Worm (Caenorhabditis elegans) whole organism, L1 larva: Measurements from ENCODE around the gene C10A4.2.

Experiments used
- ces-1 ChIP-seq: fragments of 150-350 bp; optimal IDR thresholded peaks from 2 replicates; lab custom pipeline; 2014; ENCODE audit warnings: missing biosample characterization, missing genetic modification reagents, missing genetic modification characterization
- nhr-28 ChIP-seq: fragments of 150-350 bp; optimal IDR thresholded peaks from 2 replicates; lab custom pipeline; 2014; ENCODE audit warnings: missing biosample characterization, missing genetic modification characterization
- nhr-84 ChIP-seq: sonication (generic microtip); optimal IDR thresholded peaks from 2 replicates; lab custom pipeline; 2017; ENCODE audit warnings: missing biosample characterization, missing genetic modification characterization
- sptf-1 ChIP-seq: fragments of 150-350 bp; optimal IDR thresholded peaks from 2 replicates; lab custom pipeline; 2014; ENCODE audit warnings: missing biosample characterization, missing genetic modification characterization

DNA sequence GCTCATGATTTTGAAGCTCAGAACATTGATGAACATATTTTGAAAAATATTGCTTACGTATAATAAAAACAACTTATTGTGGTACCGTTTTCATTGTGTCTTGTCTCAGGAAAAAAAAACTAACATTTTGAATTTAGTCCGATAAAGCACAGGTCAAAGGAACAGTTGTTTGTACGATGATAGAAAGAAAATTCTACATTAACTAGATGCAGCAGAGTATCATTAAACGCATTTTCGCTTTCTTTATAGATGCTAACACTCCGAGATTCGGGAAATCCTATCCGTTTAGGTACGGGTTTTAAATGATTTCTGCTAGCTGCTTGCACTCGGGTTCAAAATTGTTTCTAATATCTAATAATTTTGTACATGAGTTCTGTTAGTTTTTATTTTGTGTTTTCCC is 1.0 kb upstream of the C10A4.2 start:
- TF ChIP-seq nhr-28 (tag; lab: Kevin White, UChicago) (no peak), sptf-1 (tag; lab: Kevin White, UChicago) (no peak), ces-1 (GFP tag; lab: Kevin White, UChicago) (no peak), nhr-84 (tag; lab: Kevin White, UChicago) (no peak)
